Worm (Caenorhabditis elegans): ENCODE data around the gene C50H2.7.

The C50H2.7 gene

ce11 chrV:9922481-9922880, at the start of gene C50H2.7:
TSS of gene C50H2.7 (plus strand) at chrV:9922781.
- TF ChIP-seq nhr-237 (tag; optimal IDR thresholded peaks at IDR 0.05) (no peak), ces-1 (GFP tag; optimal IDR thresholded peaks at IDR 0.05) (no peak), unc-62 (GFP tag; optimal IDR thresholded peaks at IDR 0.05) (no peak), drap-1 (GFP tag; optimal IDR thresholded peaks at IDR 0.05) (no peak), ham-2 (GFP tag; optimal IDR thresholded peaks at IDR 0.05) (no peak), cnd-1 (tag; optimal IDR thresholded peaks at IDR 0.05) (no peak), unc-39 (tag; optimal IDR thresholded peaks at IDR 0.05) (no peak), ceh-39 (tag; optimal IDR thresholded peaks at IDR 0.05) (no peak), lin-32 (GFP tag; optimal IDR thresholded peaks at IDR 0.05) (no peak), blmp-1 (tag; optimal IDR thresholded peaks at IDR 0.05) (no peak), hlh-1 (tag; optimal IDR thresholded peaks at IDR 0.05) (no peak)

DNA sequence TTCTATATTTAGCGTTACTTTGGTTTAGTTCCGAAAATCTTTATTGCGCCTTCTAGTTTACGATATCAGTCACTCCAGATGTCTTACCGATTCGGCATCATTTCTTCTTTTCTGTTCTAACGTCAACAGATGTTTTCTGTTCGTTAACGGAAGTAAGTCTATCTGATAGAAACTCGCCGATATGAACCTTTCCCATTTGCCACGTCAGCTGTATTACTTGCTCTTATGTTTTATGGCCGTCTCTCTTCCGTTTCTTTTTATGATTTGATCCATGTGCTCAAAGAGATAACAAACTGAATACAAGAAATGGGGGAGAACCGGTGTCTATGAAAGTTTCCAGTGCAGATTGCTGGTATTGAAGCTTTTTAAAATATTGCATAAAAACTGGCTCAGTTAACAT, 43.2 kb upstream of the C50H2.7 start, which contains the start of gene srab-26:
Gene srab-26 (minus strand): TSS at position 101 of the 400 bp plus-strand sequence.
- no peak for TF ChIP-seq ham-2 (GFP tag; optimal IDR thresholded peaks at IDR 0.05)
- no peak for TF ChIP-seq unc-62 (GFP tag; optimal IDR thresholded peaks at IDR 0.05)
- no peak for TF ChIP-seq lin-13 (tag; optimal IDR thresholded peaks at IDR 0.05)
- TF ChIP-seq bed-3 (GFP tag; optimal IDR thresholded peaks at IDR 0.05) = no peak
- TF ChIP-seq blmp-1 (tag; optimal IDR thresholded peaks at IDR 0.05) = no peak
- TF ChIP-seq unc-120 (tag; optimal IDR thresholded peaks at IDR 0.05; ENCODE audit: poor library complexity, severe bottlenecking) = no peak
- no peak for TF ChIP-seq elt-1 (tag; optimal IDR thresholded peaks at IDR 0.05; ENCODE audit: borderline replicate concordance, insufficient read depth)
- TF ChIP-seq nhr-2 (tag; optimal IDR thresholded peaks at IDR 0.05) = no peak
- no peak for TF ChIP-seq unc-39 (tag; optimal IDR thresholded peaks at IDR 0.05)
- TF ChIP-seq elt-3 (tag; optimal IDR thresholded peaks at IDR 0.05) = no peak
- no peak for TF ChIP-seq nhr-237 (tag; optimal IDR thresholded peaks at IDR 0.05)
- no peak for TF ChIP-seq nhr-12 (tag; optimal IDR thresholded peaks at IDR 0.05)

- TF ChIP-seq hlh-1 (tag; optimal IDR thresholded peaks at IDR 0.05) (no peak), ces-1 (GFP tag; optimal IDR thresholded peaks at IDR 0.05) (no peak), flh-1 (GFP tag; optimal IDR thresholded peaks at IDR 0.05) (no peak), nhr-28 (tag; optimal IDR thresholded peaks at IDR 0.05) (no peak), drap-1 (GFP tag; optimal IDR thresholded peaks at IDR 0.05) (no peak), ztf-11 (tag; optimal IDR thresholded peaks at IDR 0.05) (no peak), ham-2 (GFP tag; optimal IDR thresholded peaks at IDR 0.05) (no peak), elt-1 (tag; optimal IDR thresholded peaks at IDR 0.05; ENCODE audit: borderline replicate concordance, insufficient read depth) (no peak), elt-3 (tag; optimal IDR thresholded peaks at IDR 0.05) (no peak), cnd-1 (tag; optimal IDR thresholded peaks at IDR 0.05) (no peak), sem-2 (GFP tag; optimal IDR thresholded peaks at IDR 0.05) (no peak), unc-39 (tag; optimal IDR thresholded peaks at IDR 0.05) (no peak), mep-1 (tag; optimal IDR thresholded peaks at IDR 0.05) (no peak), unc-120 (tag; optimal IDR thresholded peaks at IDR 0.05; ENCODE audit: poor library complexity, severe bottlenecking) (no peak)
Measured at ce11 chrV:9879867-9880266, 42.7 kb upstream of the C50H2.7 start, which contains the start of gene sdz-31. TSS of gene sdz-31 (plus strand) at chrV:9880167.

DNA sequence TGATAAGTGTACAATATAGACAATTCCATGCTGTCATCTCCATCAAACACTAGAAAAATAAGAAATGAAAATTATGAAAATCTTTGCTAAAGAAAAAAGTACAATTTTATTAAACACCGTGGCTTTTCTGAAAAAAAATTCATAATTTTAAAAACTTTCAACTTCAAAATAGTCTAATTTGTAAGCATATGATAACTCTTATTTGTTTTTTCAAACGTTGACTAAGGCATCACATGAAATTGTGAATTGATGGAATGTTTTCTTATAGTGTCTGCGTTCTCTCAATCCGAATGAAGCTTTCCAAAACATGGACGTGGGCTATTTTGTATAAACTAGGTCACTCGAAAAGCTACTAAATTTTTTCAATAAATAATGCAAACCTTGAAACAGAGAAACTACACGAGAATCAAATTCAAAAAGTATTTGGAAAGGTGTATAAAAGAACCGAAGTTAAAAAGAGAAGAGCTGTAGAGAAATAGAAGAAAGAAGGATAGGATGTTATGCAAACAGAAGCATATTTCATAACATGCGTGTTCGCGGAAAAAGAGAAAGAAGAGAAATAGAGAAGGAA, 36.6 kb upstream of the C50H2.7 start, which contains the start of gene clp-9:
Gene clp-9 (minus strand): TSS at position 51 of the 571 bp plus-strand sequence.
- TF ChIP-seq bed-3 (GFP tag; optimal IDR thresholded peaks at IDR 0.05) = no peak
- TF ChIP-seq ces-1 (GFP tag; optimal IDR thresholded peaks at IDR 0.05) = no peak
- no peak for TF ChIP-seq M03D4.4 (tag; optimal IDR thresholded peaks at IDR 0.05)
- TF ChIP-seq ceh-39 (tag; optimal IDR thresholded peaks at IDR 0.05) = no peak
- TF ChIP-seq nhr-2 (tag; optimal IDR thresholded peaks at IDR 0.05) = no peak
- TF ChIP-seq hlh-1 (tag; optimal IDR thresholded peaks at IDR 0.05) = no peak
- no peak for TF ChIP-seq unc-39 (tag; optimal IDR thresholded peaks at IDR 0.05)
- TF ChIP-seq snpc-4 (tag; optimal IDR thresholded peaks at IDR 0.05) = no peak
- no peak for TF ChIP-seq mab-5 (tag; optimal IDR thresholded peaks at IDR 0.05)
- no peak for TF ChIP-seq cnd-1 (tag; optimal IDR thresholded peaks at IDR 0.05)
- no peak for TF ChIP-seq ham-2 (GFP tag; optimal IDR thresholded peaks at IDR 0.05)
- TF ChIP-seq drap-1 (GFP tag; optimal IDR thresholded peaks at IDR 0.05) = no peak
- no peak for TF ChIP-seq nhr-76 (tag; optimal IDR thresholded peaks at IDR 0.05)
- no peak for TF ChIP-seq lin-32 (GFP tag; optimal IDR thresholded peaks at IDR 0.05)
- no peak for TF ChIP-seq blmp-1 (tag; optimal IDR thresholded peaks at IDR 0.05)
- TF ChIP-seq unc-62 (GFP tag; optimal IDR thresholded peaks at IDR 0.05) = no peak
- TF ChIP-seq ztf-11 (tag; optimal IDR thresholded peaks at IDR 0.05) = no peak

- no peak for TF ChIP-seq lin-13 (tag; optimal IDR thresholded peaks at IDR 0.05)
Measured at ce11 chrV:9889629-9890028, 33.0 kb upstream of the C50H2.7 start, which contains the start of gene fshr-1. TSS of gene fshr-1 (plus strand) at chrV:9889837.

- no peak for TF ChIP-seq zip-8 (tag; optimal IDR thresholded peaks at IDR 0.05)
- TF ChIP-seq hlh-1 (tag; optimal IDR thresholded peaks at IDR 0.05) = no peak
Measured at ce11 chrV:9899278-9899677, 23.3 kb upstream of the C50H2.7 start, which contains the start of gene egl-47. TSS of gene egl-47 (plus strand) at chrV:9899578.

All from whole organism, mixed stage, embryonic.